Worm (Caenorhabditis elegans) whole organism, early embryonic: Measurements from ENCODE around the gene F41G4.8.

Experiments
- ama-1 ChIP-seq: fragments of 150-350 bp; optimal IDR thresholded peaks from 2 replicates; lab custom pipeline; 2014
- ets-7 ChIP-seq: sonication (generic microtip); optimal IDR thresholded peaks from 2 replicates; lab custom pipeline; 2016; ENCODE audit warnings: missing genotype, missing genetic modification characterization, missing compliant biosample characterization
- hmbx-1 ChIP-seq: sonication (generic microtip); optimal IDR thresholded peaks from 2 replicates; lab custom pipeline; 2016; ENCODE audit warnings: mild to moderate bottlenecking, missing genetic modification characterization, missing compliant biosample characterization
- scrt-1 ChIP-seq: fragments of 200-800 bp; sonication (Bioruptor generic); IDR thresholded peaks from 2 replicates; pipeline ENCODE4 v1.3.6; 2022; ENCODE audit warnings: missing genetic modification characterization, missing compliant biosample characterization

DNA sequence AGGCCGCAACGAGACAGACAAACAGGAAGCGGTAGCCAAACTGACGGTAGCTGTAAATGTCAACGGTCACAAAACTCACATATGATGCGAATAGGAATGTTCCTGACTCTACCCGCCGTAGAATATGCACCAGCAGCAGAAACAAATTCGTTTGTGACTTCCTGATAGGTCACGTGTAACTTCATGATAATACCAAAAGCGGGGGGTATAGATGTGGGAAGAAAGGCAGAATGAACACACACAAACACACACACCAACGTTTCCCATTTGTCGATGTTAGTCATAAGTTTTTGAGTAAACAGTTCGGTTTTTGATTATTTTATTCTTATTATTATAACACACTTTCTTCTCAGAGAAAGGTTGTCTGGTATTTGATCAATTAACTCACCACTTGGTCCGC, 31.7 kb downstream of the F41G4.8 start:
- TF ChIP-seq scrt-1 (GFP tag; lab: Robert Waterston, UW) (no peak), hmbx-1 (tag; lab: Kevin White, UChicago) (no peak), ama-1 (no peak), ets-7 (no peak)
